Fruit fly (Drosophila melanogaster) whole organism, embryonic: ENCODE results near the gene CG11593.

ENCODE experiments used
- CG10147 ChIP-seq: fragments of 200-800 bp; sonication (Bioruptor generic); optimal IDR thresholded peaks from 2 replicates; lab custom pipeline; 2019; ENCODE audit warnings: missing biosample characterization, mild to moderate bottlenecking, missing genetic modification characterization, moderate library complexity
- CG1024 ChIP-seq: fragments of 200-800 bp; sonication (Bioruptor generic); IDR thresholded peaks from 2 replicates; pipeline ENCODE4 v1.3.6; 2022; ENCODE audit warnings: missing biosample characterization, missing genetic modification characterization
- CG10267 ChIP-seq: fragments of 200-800 bp; sonication (Bioruptor generic); optimal IDR thresholded peaks from 2 replicates; lab custom pipeline; 2018; ENCODE audit warnings: missing biosample characterization, mild to moderate bottlenecking, missing genetic modification characterization, moderate library complexity
- CG10274 ChIP-seq: fragments of 200-800 bp; sonication (Bioruptor generic); optimal IDR thresholded peaks from 3 replicates; lab custom pipeline; 2017; ENCODE audit warnings: missing biosample characterization, mild to moderate bottlenecking, missing genetic modification characterization
- CG10565 ChIP-seq: fragments of 200-800 bp; sonication (Bioruptor generic); optimal IDR thresholded peaks from 3 replicates; lab custom pipeline; 2016; ENCODE audit warnings: missing biosample characterization, mild to moderate bottlenecking, missing genetic modification characterization
- CG11456 ChIP-seq: fragments of 200-800 bp; sonication (Bioruptor generic); IDR thresholded peaks from 3 replicates; pipeline ENCODE4 v1.3.6; 2022; ENCODE audit warnings: missing biosample characterization, missing genetic modification characterization
- CG14014 ChIP-seq: fragments of 200-800 bp; sonication (Bioruptor generic); IDR thresholded peaks from 2 replicates; pipeline ENCODE4 v1.3.6; 2022; ENCODE audit warnings: missing biosample characterization, missing genetic modification characterization
- CG14710 ChIP-seq: fragments of 200-800 bp; sonication (Bioruptor generic); optimal IDR thresholded peaks from 3 replicates; lab custom pipeline; 2019; ENCODE audit warnings: missing biosample characterization, mild to moderate bottlenecking, missing genetic modification characterization, moderate library complexity
- CG15073 ChIP-seq: fragments of 200-800 bp; sonication (Bioruptor generic); optimal IDR thresholded peaks from 2 replicates; lab custom pipeline; 2016; ENCODE audit warnings: missing biosample characterization, missing genetic modification characterization
- CG16863 ChIP-seq: fragments of 200-800 bp; sonication (Bioruptor generic); optimal IDR thresholded peaks from 3 replicates; lab custom pipeline; 2016; ENCODE audit warnings: missing biosample characterization, missing genetic modification characterization
- CG18011 ChIP-seq: fragments of 200-800 bp; sonication (Bioruptor generic); optimal IDR thresholded peaks from 2 replicates; lab custom pipeline; 2017; ENCODE audit warnings: missing biosample characterization, missing genetic modification characterization, mild to moderate bottlenecking, moderate library complexity, missing genotype
- CG2678 ChIP-seq: fragments of 200-800 bp; sonication (Bioruptor generic); optimal IDR thresholded peaks from 3 replicates; lab custom pipeline; 2019; ENCODE audit warnings: missing biosample characterization, mild to moderate bottlenecking, missing genetic modification characterization, moderate library complexity
- CG32532 ChIP-seq: fragments of 200-800 bp; sonication (Bioruptor generic); IDR thresholded peaks from 2 replicates; pipeline ENCODE4 v1.3.6; 2022; ENCODE audit warnings: missing biosample characterization, missing genetic modification characterization
- CG43689 ChIP-seq: fragments of 200-800 bp; sonication (Bioruptor generic); IDR thresholded peaks from 2 replicates; pipeline ENCODE4 v1.3.6; 2022; ENCODE audit warnings: missing biosample characterization, missing genetic modification characterization
- CG8388 ChIP-seq: fragments of 200-800 bp; sonication (Bioruptor generic); optimal IDR thresholded peaks from 2 replicates; lab custom pipeline; 2019; ENCODE audit warnings: missing biosample characterization, mild to moderate bottlenecking, missing genetic modification characterization, moderate library complexity
- Dad ChIP-seq: fragments of 200-800 bp; sonication (Bioruptor generic); optimal IDR thresholded peaks from 3 replicates; lab custom pipeline; 2016; ENCODE audit warnings: missing biosample characterization, missing genetic modification characterization
- GATAe ChIP-seq: fragments of 200-800 bp; sonication (Bioruptor generic); conservative IDR thresholded peaks from 2 replicates; pipeline ENCODE4 v1.3.6; 2022; ENCODE audit warnings: missing biosample characterization, missing genetic modification characterization
- Hand ChIP-seq: fragments of 200-800 bp; sonication (Bioruptor generic); optimal IDR thresholded peaks from 2 replicates; lab custom pipeline; 2017; ENCODE audit warnings: mild to moderate bottlenecking, missing biosample characterization, missing genetic modification reagents, missing genetic modification characterization
- Hr3 ChIP-seq: fragments of 200-800 bp; sonication (Bioruptor generic); optimal IDR thresholded peaks from 3 replicates; lab custom pipeline; 2016; ENCODE audit warnings: missing biosample characterization, missing genetic modification characterization
- Lhr ChIP-seq: fragments of 200-800 bp; sonication (Bioruptor generic); optimal IDR thresholded peaks from 3 replicates; lab custom pipeline; 2017; ENCODE audit warnings: mild to moderate bottlenecking, missing biosample characterization, missing genetic modification reagents, missing genetic modification characterization
- Med ChIP-seq: fragments of 200-800 bp; sonication (Bioruptor generic); peaks from one replicate; lab custom pipeline; 2016; ENCODE audit warnings: missing biosample characterization, missing genetic modification characterization, mild to moderate bottlenecking, inconsistent platforms, moderate library complexity
- Mrtf ChIP-seq: fragments of 200-800 bp; sonication (Bioruptor generic); IDR thresholded peaks from 3 replicates; pipeline ENCODE4 v1.3.6; 2022; ENCODE audit warnings: missing biosample characterization, missing genetic modification characterization
- NFAT ChIP-seq: fragments of 200-800 bp; sonication (Bioruptor generic); IDR thresholded peaks from 2 replicates; pipeline ENCODE4 v1.3.6; 2022; ENCODE audit warnings: missing biosample characterization, missing genetic modification characterization
- Oaz ChIP-seq: fragments of 200-800 bp; sonication (Bioruptor generic); IDR thresholded peaks from 2 replicates; pipeline ENCODE4 v1.3.6; 2022; ENCODE audit warnings: missing biosample characterization, missing genetic modification characterization
- Side ChIP-seq: fragments of 200-800 bp; sonication (Bioruptor generic); optimal IDR thresholded peaks from 2 replicates; lab custom pipeline; 2016; ENCODE audit warnings: missing biosample characterization, missing genetic modification characterization
- Stat92E ChIP-seq, 3 experiments: fragments of >200 bp in 2 of 3; fragments of 200-800 bp in 1 of 3; sonication (Bioruptor generic) in 1 of 3; optimal IDR thresholded peaks; 2 replicates each; lab custom pipeline; 2017 to 2019; ENCODE audit warnings: missing biosample characterization in 3 of 3, missing genetic modification characterization in 3 of 3, mild to moderate bottlenecking in 1 of 3, moderate library complexity in 1 of 3
- ab ChIP-seq: fragments of 200-800 bp; sonication (Bioruptor generic); optimal IDR thresholded peaks from 2 replicates; lab custom pipeline; 2016; ENCODE audit warnings: missing biosample characterization, missing genetic modification characterization
- abd-A ChIP-seq: fragments of 200-800 bp; sonication (Bioruptor generic); optimal IDR thresholded peaks from 3 replicates; lab custom pipeline; 2019; ENCODE audit warnings: missing biosample characterization, mild to moderate bottlenecking, missing genetic modification characterization, moderate library complexity
- ash1 ChIP-seq: fragments of 200-800 bp; sonication (Bioruptor generic); optimal IDR thresholded peaks from 2 replicates; lab custom pipeline; 2018; ENCODE audit warnings: missing biosample characterization, mild to moderate bottlenecking, missing genetic modification characterization
- cg ChIP-seq: fragments of 200-800 bp; sonication (Bioruptor generic); optimal IDR thresholded peaks from 3 replicates; lab custom pipeline; 2019; ENCODE audit warnings: missing biosample characterization, mild to moderate bottlenecking, missing genetic modification characterization, moderate library complexity
- crol ChIP-seq: fragments of 200-800 bp; sonication (Bioruptor generic); IDR thresholded peaks from 2 replicates; pipeline ENCODE4 v1.3.6; 2022; ENCODE audit warnings: missing biosample characterization, missing genetic modification characterization
- disco-r ChIP-seq: fragments of 200-800 bp; sonication (Bioruptor generic); optimal IDR thresholded peaks from 2 replicates; lab custom pipeline; 2016; ENCODE audit warnings: missing biosample characterization, missing genetic modification characterization
- gfzf ChIP-seq: fragments of 200-800 bp; sonication (Bioruptor generic); optimal IDR thresholded peaks from 2 replicates; lab custom pipeline; 2016; ENCODE audit warnings: missing biosample characterization, mild to moderate bottlenecking, missing genetic modification characterization, moderate library complexity
- kni ChIP-seq: fragments of 200-800 bp; sonication (Bioruptor generic); optimal IDR thresholded peaks from 3 replicates; lab custom pipeline; 2017; ENCODE audit warnings: mild to moderate bottlenecking, missing biosample characterization, missing genetic modification reagents, missing genetic modification characterization
- lov ChIP-seq, 2 experiments: fragments of 200-800 bp in 1 of 2; fragments of >200 bp in 1 of 2; sonication (Bioruptor generic) in 1 of 2; IDR thresholded peaks in 1 of 2; optimal IDR thresholded peaks in 1 of 2; 2 replicates in 1 of 2; 3 replicates in 1 of 2; pipeline versions ENCODE4 v1.3.6 to Lab custom; 2017 to 2022; ENCODE audit warnings: missing biosample characterization in 1 of 2, missing genetic modification characterization in 1 of 2
- mirr ChIP-seq: fragments of 200-800 bp; sonication (Bioruptor generic); optimal IDR thresholded peaks from 3 replicates; lab custom pipeline; 2018; ENCODE audit warnings: missing biosample characterization, mild to moderate bottlenecking, missing genetic modification characterization
- nerfin-1 ChIP-seq: fragments of 200-800 bp; sonication (Bioruptor generic); optimal IDR thresholded peaks from 3 replicates; lab custom pipeline; 2019; ENCODE audit warnings: missing biosample characterization, mild to moderate bottlenecking, missing genetic modification characterization, moderate library complexity
- oc ChIP-seq: fragments of 200-800 bp; sonication (Bioruptor generic); optimal IDR thresholded peaks from 2 replicates; lab custom pipeline; 2018; ENCODE audit warnings: missing biosample characterization, mild to moderate bottlenecking, missing genetic modification characterization, moderate library complexity
- pita ChIP-seq: fragments of 200-800 bp; sonication (Bioruptor generic); optimal IDR thresholded peaks from 2 replicates; lab custom pipeline; 2017; ENCODE audit warnings: missing biosample characterization, mild to moderate bottlenecking, missing genetic modification characterization
- pros ChIP-seq: fragments of 200-800 bp; sonication (Bioruptor generic); optimal IDR thresholded peaks from 3 replicates; lab custom pipeline; 2019; ENCODE audit warnings: missing biosample characterization, mild to moderate bottlenecking, missing genetic modification characterization, moderate library complexity
- run ChIP-seq: fragments of 200-800 bp; sonication (Bioruptor generic); optimal IDR thresholded peaks from 3 replicates; lab custom pipeline; 2018; ENCODE audit warnings: missing biosample characterization, mild to moderate bottlenecking, missing genetic modification characterization
- schlank ChIP-seq: fragments of 200-800 bp; sonication (Bioruptor generic); optimal IDR thresholded peaks from 2 replicates; lab custom pipeline; 2018; ENCODE audit warnings: missing biosample characterization, mild to moderate bottlenecking, missing genetic modification characterization
- sd ChIP-seq: fragments of 200-800 bp; sonication (Bioruptor generic); optimal IDR thresholded peaks from 3 replicates; lab custom pipeline; 2018; ENCODE audit warnings: missing biosample characterization, mild to moderate bottlenecking, missing genetic modification characterization, moderate library complexity
- seq ChIP-seq: fragments of 200-800 bp; sonication (Bioruptor generic); IDR thresholded peaks from 2 replicates; pipeline ENCODE4 v1.3.6; 2022; ENCODE audit warnings: missing biosample characterization, missing genetic modification characterization
- sqz ChIP-seq: fragments of 200-800 bp; sonication (Bioruptor generic); optimal IDR thresholded peaks from 3 replicates; lab custom pipeline; 2018; ENCODE audit warnings: missing biosample characterization, mild to moderate bottlenecking, missing genetic modification characterization
- toy ChIP-seq: fragments of 200-800 bp; sonication (Bioruptor generic); IDR thresholded peaks from 2 replicates; pipeline ENCODE4 v1.3.6; 2022; ENCODE audit warnings: missing biosample characterization, missing genetic modification characterization
- trh ChIP-seq: fragments of 200-800 bp; sonication (Bioruptor generic); optimal IDR thresholded peaks from 2 replicates; lab custom pipeline; 2016; ENCODE audit warnings: missing biosample characterization, missing genetic modification characterization
- twi ChIP-seq: fragments of 200-800 bp; optimal IDR thresholded peaks from 2 replicates; lab custom pipeline; 2019; ENCODE audit warnings: missing biosample characterization, mild to moderate bottlenecking, missing genetic modification characterization, moderate library complexity
- wdn ChIP-seq: fragments of 200-800 bp; sonication (Bioruptor generic); IDR thresholded peaks from 2 replicates; pipeline ENCODE4 v1.3.6; 2022; ENCODE audit warnings: missing biosample characterization, missing genetic modification characterization
- zfh1 ChIP-seq: fragments of 200-800 bp; sonication (Bioruptor generic); IDR thresholded peaks from 3 replicates; pipeline ENCODE4 v1.3.6; 2022; ENCODE audit warnings: missing biosample characterization, missing genetic modification characterization

Gene CG11593

DNA sequence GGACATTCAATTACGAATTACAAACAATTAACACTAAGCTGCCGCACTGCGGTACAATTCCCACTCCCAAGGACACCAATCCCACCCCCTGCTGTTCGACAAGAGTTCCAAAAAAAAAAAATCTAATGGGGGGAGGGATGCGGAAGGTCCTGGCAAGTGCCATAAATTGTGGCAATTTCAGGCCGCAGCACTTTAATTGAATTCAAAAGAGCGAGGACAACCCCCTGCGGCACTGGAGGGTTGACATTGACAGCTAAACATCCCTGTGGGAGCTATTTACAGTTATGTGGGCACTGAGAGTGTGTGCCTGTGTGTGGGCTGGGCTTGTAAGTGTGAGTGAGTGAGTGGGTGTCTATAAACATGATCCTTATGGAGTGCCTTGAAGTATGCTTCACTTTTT is 36.6 kb upstream of the CG11593 start:
- no peak for TF ChIP-seq twi
- TF ChIP-seq Stat92E (GFP tag; optimal IDR thresholded peaks at IDR 0.05; lab: Kevin White, UChicago): no peak
- TF ChIP-seq ab (GFP tag; lab: Kevin White, UChicago): no peak
- no peak for TF ChIP-seq ash1
- peak; percentile 94 for TF ChIP-seq abd-A (tag; lab: Kevin White, UChicago)
- TF ChIP-seq crol (GFP tag; lab: Robert Waterston, UW): 0 out of 2 replicates have a peak, but pooled peaks have one; percentile 25
- no peak for TF ChIP-seq Lhr (GFP tag; lab: Kevin White, UChicago)
- TF ChIP-seq Oaz: peak; percentile 30; the same call in 1 of the 2 replicates
- TF ChIP-seq sd: peak; percentile 2
- TF ChIP-seq CG15073: no peak
- TF ChIP-seq CG14710 (tag; lab: Kevin White, UChicago): no peak
- TF ChIP-seq oc: peak; percentile 40
- 0 out of 3 replicates have a peak, but pooled peaks have one; percentile 35 for TF ChIP-seq CG11456
- no peak for TF ChIP-seq NFAT (GFP tag; lab: Robert Waterston, UW)
- no peak for TF ChIP-seq Mrtf (GFP tag; lab: Robert Waterston, UW)
- TF ChIP-seq Hr3 (GFP tag; lab: Kevin White, UChicago): no peak
- TF ChIP-seq CG2678: no peak
- no peak for TF ChIP-seq Hand (GFP tag; lab: Kevin White, UChicago)
- TF ChIP-seq CG10565: no peak
- peak; percentile 11 for TF ChIP-seq kni (GFP tag; lab: Kevin White, UChicago)
- no peak for TF ChIP-seq gfzf (GFP tag; lab: Kevin White, UChicago)
- no peak for TF ChIP-seq CG43689 (GFP tag; lab: Robert Waterston, UW)
- no peak for TF ChIP-seq CG10274 (GFP tag; lab: Kevin White, UChicago)
- no peak for TF ChIP-seq toy
- TF ChIP-seq CG10147: no peak
- TF ChIP-seq Side (GFP tag; lab: Kevin White, UChicago): no peak
- peak; percentile 49 for TF ChIP-seq mirr (GFP tag; lab: Kevin White, UChicago)
- TF ChIP-seq cg (GFP tag; lab: Kevin White, UChicago): peak; percentile 5
- TF ChIP-seq CG32532 (GFP tag; lab: Robert Waterston, UW): no peak
- no peak for TF ChIP-seq pita (GFP tag; lab: Kevin White, UChicago)
- no peak for TF ChIP-seq CG8388
- TF ChIP-seq Med (GFP tag; lab: Kevin White, UChicago): no peak
- no peak for TF ChIP-seq disco-r (GFP tag; lab: Kevin White, UChicago)
- no peak for TF ChIP-seq lov (optimal IDR thresholded peaks at IDR 0.05; lab: Kevin White, UChicago)
- TF ChIP-seq lov (GFP tag; IDR thresholded peaks at IDR 0.05; lab: Robert Waterston, UW): 0 out of 3 replicates have a peak, but pooled peaks have one; percentile 10
- peak; percentile 39; the same call in 1 of the 2 replicates for TF ChIP-seq seq (GFP tag; lab: Robert Waterston, UW)
- no peak for TF ChIP-seq CG1024 (GFP tag; lab: Robert Waterston, UW)
- TF ChIP-seq CG16863 (GFP tag; lab: Kevin White, UChicago): no peak
- no peak for TF ChIP-seq CG14014 (GFP tag; lab: Robert Waterston, UW)
- TF ChIP-seq Dad (GFP tag; lab: Kevin White, UChicago): no peak
- no peak for TF ChIP-seq CG10267 (tag; lab: Kevin White, UChicago)
- no peak for TF ChIP-seq trh
- TF ChIP-seq GATAe (GFP tag; lab: Robert Waterston, UW): no peak
- TF ChIP-seq run (tag; lab: Kevin White, UChicago): peak; percentile 77
- TF ChIP-seq schlank (tag; lab: Kevin White, UChicago): no peak
- no peak for TF ChIP-seq wdn (GFP tag; lab: Robert Waterston, UW)
- no peak for TF ChIP-seq zfh1 (GFP tag; lab: Robert Waterston, UW)
- no peak for TF ChIP-seq CG18011 (GFP tag; lab: Kevin White, UChicago)
- TF ChIP-seq nerfin-1 (tag; lab: Kevin White, UChicago): peak; percentile 65
- TF ChIP-seq sqz (GFP tag; lab: Kevin White, UChicago): peak; percentile 85
- TF ChIP-seq pros (GFP tag; lab: Kevin White, UChicago): peak; percentile 83
